Worm (Caenorhabditis elegans): ENCODE measurements around the gene fbxa-3.

DNA sequence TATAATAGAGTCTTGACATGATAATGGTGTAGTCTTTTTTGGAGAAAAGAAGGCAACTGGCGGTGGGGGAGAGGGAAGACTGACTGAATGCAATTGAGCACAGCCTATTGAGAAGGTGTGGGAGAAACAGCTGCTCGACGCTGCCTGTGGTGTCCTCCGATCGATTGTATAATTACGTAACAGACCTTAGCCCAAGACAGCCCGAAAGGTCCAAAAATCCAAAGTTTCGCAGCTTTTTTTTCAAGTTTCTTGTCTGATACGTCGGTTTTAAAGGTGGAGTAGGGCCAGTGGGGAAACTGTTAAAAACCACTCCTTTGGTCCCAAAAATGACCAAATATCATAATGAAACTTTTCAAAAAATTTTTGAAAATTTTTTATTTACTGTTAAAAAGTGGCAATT is 32.6 kb downstream of the fbxa-3 start, which contains the start of the genes C08F1.6 and fbxb-13:
- no peak for TF ChIP-seq skn-1 (tag; optimal IDR thresholded peaks at IDR 0.05)
- TF ChIP-seq lin-15B (tag; optimal IDR thresholded peaks at IDR 0.05): no peak
- TF ChIP-seq unc-62 (GFP tag; optimal IDR thresholded peaks at IDR 0.05 in 1 of 2): no peak
- no peak for TF ChIP-seq unc-62 (tag; optimal IDR thresholded peaks at IDR 0.05)
- no peak for TF ChIP-seq F49E8.2 (tag; optimal IDR thresholded peaks at IDR 0.05; ENCODE audit: borderline replicate concordance)
- TF ChIP-seq ztf-11 (tag; optimal IDR thresholded peaks at IDR 0.05): no peak
- no peak for TF ChIP-seq nhr-77 (tag; optimal IDR thresholded peaks at IDR 0.05)
- TF ChIP-seq daf-8 (GFP tag; IDR thresholded peaks at IDR 0.05): no peak
- TF ChIP-seq nhr-76 (tag; optimal IDR thresholded peaks at IDR 0.05): no peak
- TF ChIP-seq dve-1 (tag; optimal IDR thresholded peaks at IDR 0.05; ENCODE audit: insufficient read depth): no peak

Data from whole organism, L4 larva.